Fruit fly (Drosophila melanogaster): ENCODE data around the gene Gsc.

Gene Gsc

DNA sequence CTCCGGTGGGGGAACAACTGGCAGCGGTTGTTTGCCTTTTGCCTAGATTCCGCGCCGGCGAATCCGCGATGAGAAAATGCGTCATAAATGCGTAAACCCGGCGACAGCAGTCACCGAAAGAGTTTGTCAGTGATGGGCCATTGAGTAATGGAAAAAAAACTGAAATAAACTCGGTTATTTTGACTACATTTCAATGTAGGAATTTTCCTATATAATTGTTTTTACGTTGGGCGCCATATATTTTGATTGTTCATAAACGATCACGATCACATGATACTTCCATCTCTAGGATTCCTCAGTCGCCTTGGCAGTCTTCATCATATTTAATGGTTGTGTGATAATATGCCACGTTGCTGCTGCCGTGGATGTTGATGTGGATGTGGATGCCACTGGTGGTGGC is 13.7 kb upstream of the Gsc start:
- TF ChIP-seq dl (GFP tag; optimal IDR thresholded peaks at IDR 0.05; ENCODE audit: insufficient read depth in 1 of 2, partially characterized antibody in 2 of 2) (no peak), rgr (GFP tag; optimal IDR thresholded peaks at IDR 0.05) (no peak), Myc (optimal IDR thresholded peaks at IDR 0.05) (no peak), pan (optimal IDR thresholded peaks at IDR 0.05) (no peak), HLH106 (tag; optimal IDR thresholded peaks at IDR 0.05) (no peak), Vsx2 (GFP tag; optimal IDR thresholded peaks at IDR 0.05; ENCODE audit: partially characterized antibody) (no peak), br (GFP tag; optimal IDR thresholded peaks at IDR 0.05) (no peak), Abd-B (GFP tag; optimal IDR thresholded peaks at IDR 0.05) (no peak), woc (GFP tag; optimal IDR thresholded peaks at IDR 0.05) (no peak), CrebA (GFP tag; optimal IDR thresholded peaks at IDR 0.05; ENCODE audit: borderline replicate concordance) (no peak), Hr83 (GFP tag; optimal IDR thresholded peaks at IDR 0.05; ENCODE audit: poor library complexity, severe bottlenecking) (no peak), dmrt93B (GFP tag; optimal IDR thresholded peaks at IDR 0.05) (no peak), ey (GFP tag; optimal IDR thresholded peaks at IDR 0.05) (no peak), sage (GFP tag; optimal IDR thresholded peaks at IDR 0.05) (no peak), usp (GFP tag; optimal IDR thresholded peaks at IDR 0.05) (no peak), OdsH (GFP tag; optimal IDR thresholded peaks at IDR 0.05) (no peak), brk (GFP tag; optimal IDR thresholded peaks at IDR 0.05) (no peak), Rel (GFP tag; optimal IDR thresholded peaks at IDR 0.05) (no peak), Rel (tag; optimal IDR thresholded peaks at IDR 0.05) (no peak)

DNA sequence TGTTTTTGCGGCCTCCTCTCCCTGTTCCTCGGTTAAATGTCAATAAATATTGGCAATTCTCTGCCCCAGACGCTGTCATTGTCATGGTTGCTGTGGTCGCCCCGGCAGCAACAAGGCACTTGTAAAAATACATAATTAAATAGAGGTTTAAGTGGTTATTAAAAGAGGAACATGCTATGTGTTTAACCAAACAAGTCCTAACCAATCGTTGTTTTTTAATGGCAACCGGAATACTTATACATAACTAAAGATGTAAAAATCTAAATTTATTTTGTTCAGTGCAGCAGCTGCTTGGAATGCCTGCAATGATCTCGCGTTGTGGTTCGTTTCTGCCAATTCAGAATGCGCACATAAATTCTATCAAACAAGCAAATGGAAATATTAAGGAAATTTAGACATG is 12.5 kb upstream of the Gsc start:
- no peak for TF ChIP-seq dmrt93B (GFP tag; optimal IDR thresholded peaks at IDR 0.05)
- TF ChIP-seq N (GFP tag; optimal IDR thresholded peaks at IDR 0.05), result no peak
- peak; percentile 39 for TF ChIP-seq h (GFP tag; optimal IDR thresholded peaks at IDR 0.05)
- TF ChIP-seq fru (GFP tag; optimal IDR thresholded peaks at IDR 0.05), result peak; percentile 35
- peak; percentile 19 for TF ChIP-seq ey (GFP tag; optimal IDR thresholded peaks at IDR 0.05)
- peak in 1 of 2 experiments; percentile 9 for TF ChIP-seq foxo (GFP tag; optimal IDR thresholded peaks at IDR 0.05)
- peak; percentile 6 for TF ChIP-seq rgr (GFP tag; optimal IDR thresholded peaks at IDR 0.05)
- TF ChIP-seq brk (GFP tag; optimal IDR thresholded peaks at IDR 0.05), result no peak
- TF ChIP-seq br (GFP tag; optimal IDR thresholded peaks at IDR 0.05), result peak; percentile 7
- no peak for TF ChIP-seq sage (GFP tag; optimal IDR thresholded peaks at IDR 0.05)
- TF ChIP-seq Dif (GFP tag; optimal IDR thresholded peaks at IDR 0.05; ENCODE audit: partially characterized antibody), result no peak
- no peak for TF ChIP-seq usp (GFP tag; optimal IDR thresholded peaks at IDR 0.05)
- peak; percentile 10 for TF ChIP-seq woc (GFP tag; optimal IDR thresholded peaks at IDR 0.05)
- TF ChIP-seq Dfd (GFP tag; optimal IDR thresholded peaks at IDR 0.05), result no peak
- TF ChIP-seq sv (GFP tag; optimal IDR thresholded peaks at IDR 0.05), result no peak

DNA sequence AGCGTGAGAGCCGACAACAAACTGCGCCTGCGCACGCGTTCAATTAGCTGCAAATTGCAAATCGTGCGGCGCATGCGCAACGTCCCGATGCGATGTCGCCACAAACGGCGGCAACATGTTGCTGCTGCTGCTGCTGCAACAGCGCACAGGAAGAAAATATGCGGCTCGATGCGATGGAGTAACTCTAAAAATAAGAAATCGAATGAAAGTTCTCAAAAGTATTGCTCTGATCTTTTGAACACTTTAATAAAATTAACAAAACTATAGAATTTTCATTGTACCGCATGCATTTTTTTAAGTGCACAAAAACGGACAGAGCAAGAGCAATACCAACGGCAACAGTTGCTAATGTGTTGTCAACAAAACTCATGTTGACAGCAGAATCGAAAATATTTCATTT is 11.7 kb upstream of the Gsc start:
- TF ChIP-seq fru (GFP tag; optimal IDR thresholded peaks at IDR 0.05) (peak; percentile 63), pan (optimal IDR thresholded peaks at IDR 0.05) (no peak), OdsH (GFP tag; optimal IDR thresholded peaks at IDR 0.05) (peak; percentile 79), Hnf4 (GFP tag; optimal IDR thresholded peaks at IDR 0.05) (peak; percentile 69), HLH106 (tag; optimal IDR thresholded peaks at IDR 0.05) (peak; percentile 85), sage (GFP tag; optimal IDR thresholded peaks at IDR 0.05) (no peak), sv (GFP tag; optimal IDR thresholded peaks at IDR 0.05) (no peak), CrebA (GFP tag; optimal IDR thresholded peaks at IDR 0.05; ENCODE audit: borderline replicate concordance) (no peak), lola (GFP tag; optimal IDR thresholded peaks at IDR 0.05) (no peak), psq (GFP tag; optimal IDR thresholded peaks at IDR 0.05) (peak; percentile 55), brk (GFP tag; optimal IDR thresholded peaks at IDR 0.05) (peak; percentile 42), Myc (optimal IDR thresholded peaks at IDR 0.05) (no peak), Abd-B (GFP tag; optimal IDR thresholded peaks at IDR 0.05) (no peak), dmrt93B (GFP tag; optimal IDR thresholded peaks at IDR 0.05) (peak; percentile 64), Hr83 (GFP tag; optimal IDR thresholded peaks at IDR 0.05; ENCODE audit: poor library complexity, severe bottlenecking) (no peak), br (GFP tag; optimal IDR thresholded peaks at IDR 0.05) (peak; percentile 74), usp (GFP tag; optimal IDR thresholded peaks at IDR 0.05) (no peak), Sp1 (GFP tag; optimal IDR thresholded peaks at IDR 0.05) (peak; percentile 79), ey (GFP tag; optimal IDR thresholded peaks at IDR 0.05) (peak; percentile 59), Dfd (GFP tag; optimal IDR thresholded peaks at IDR 0.05) (no peak), Rel (GFP tag; optimal IDR thresholded peaks at IDR 0.05) (no peak), Rel (tag; optimal IDR thresholded peaks at IDR 0.05) (no peak), Mio (GFP tag; optimal IDR thresholded peaks at IDR 0.05) (no peak), Hr78 (GFP tag; optimal IDR thresholded peaks at IDR 0.05) (no peak), Vsx2 (GFP tag; optimal IDR thresholded peaks at IDR 0.05; ENCODE audit: partially characterized antibody) (no peak), CG32264 (GFP tag; optimal IDR thresholded peaks at IDR 0.05) (peak; percentile 28), jim (GFP tag; optimal IDR thresholded peaks at IDR 0.05) (no peak), Jra (GFP tag; optimal IDR thresholded peaks at IDR 0.05) (peak; percentile 39), GATAd (GFP tag; optimal IDR thresholded peaks at IDR 0.05) (no peak), CG9705 (GFP tag; optimal IDR thresholded peaks at IDR 0.05) (peak; percentile 57), woc (GFP tag; optimal IDR thresholded peaks at IDR 0.05) (peak; percentile 37), foxo (GFP tag; optimal IDR thresholded peaks at IDR 0.05) (peak in 1 of 2 experiments; percentile 67), dsf (GFP tag; optimal IDR thresholded peaks at IDR 0.05; ENCODE audit: borderline replicate concordance) (no peak), h (GFP tag; optimal IDR thresholded peaks at IDR 0.05) (peak; percentile 70), tai (GFP tag; optimal IDR thresholded peaks at IDR 0.05) (peak; percentile 65), rgr (GFP tag; optimal IDR thresholded peaks at IDR 0.05) (peak; percentile 70), Dif (GFP tag; optimal IDR thresholded peaks at IDR 0.05; ENCODE audit: partially characterized antibody) (no peak), N (GFP tag; optimal IDR thresholded peaks at IDR 0.05) (no peak), dl (GFP tag; optimal IDR thresholded peaks at IDR 0.05; ENCODE audit: insufficient read depth in 1 of 2, partially characterized antibody in 2 of 2) (no peak)

All from whole organism, wandering third instar larva.